Worm (Caenorhabditis elegans): ENCODE measurements around the gene C49F8.15.
A peak's percentile ranks its signal among the peaks of the same experiment; 100 is the strongest.

C49F8.15 gene

ce11 chrX:13349230-13350122 is 12.9 kb downstream of the C49F8.15 start (continued):
- TF ChIP-seq aha-1 (tag; optimal IDR thresholded peaks at IDR 0.05) = no peak
- peak; percentile 3 for TF ChIP-seq skn-1 (tag; optimal IDR thresholded peaks at IDR 0.05)
- TF ChIP-seq zip-4 (GFP tag; optimal IDR thresholded peaks at IDR 0.05) = no peak
- no peak for TF ChIP-seq hlh-4 (tag; optimal IDR thresholded peaks at IDR 0.05)
- peak; percentile 23 for TF ChIP-seq nhr-85 (tag)
- TF ChIP-seq efl-1 (optimal IDR thresholded peaks at IDR 0.05) = no peak
- TF ChIP-seq efl-1 (GFP tag; optimal IDR thresholded peaks at IDR 0.05 in 1 of 2) = peak in 1 of 2 experiments; percentile 67
- TF ChIP-seq ceh-8 (GFP tag; optimal IDR thresholded peaks at IDR 0.05) = no peak
- TF ChIP-seq mab-9 (GFP tag; IDR thresholded peaks at IDR 0.05) = no peak
- TF ChIP-seq unc-30 (tag; optimal IDR thresholded peaks at IDR 0.05) = no peak
- TF ChIP-seq blmp-1 (tag; optimal IDR thresholded peaks at IDR 0.05) = no peak
- TF ChIP-seq nhr-47 (tag; optimal IDR thresholded peaks at IDR 0.05) = peak; percentile 66
- TF ChIP-seq nhr-84 (tag; optimal IDR thresholded peaks at IDR 0.05) = no peak
- peak; percentile 80 for TF ChIP-seq ztf-4 (tag; optimal IDR thresholded peaks at IDR 0.05)
- peak; percentile 52 for TF ChIP-seq nhr-20 (tag; optimal IDR thresholded peaks at IDR 0.05)
- no peak for TF ChIP-seq jun-1 (tag; optimal IDR thresholded peaks at IDR 0.05)
- no peak for TF ChIP-seq efl-3 (GFP tag; optimal IDR thresholded peaks at IDR 0.05)
- no peak for TF ChIP-seq egl-27 (tag; optimal IDR thresholded peaks at IDR 0.05)
- TF ChIP-seq unc-98 (GFP tag; IDR thresholded peaks at IDR 0.05) = no peak
- no peak for TF ChIP-seq vab-15 (tag; optimal IDR thresholded peaks at IDR 0.05)
- peak; percentile 7 for TF ChIP-seq swsn-7 (tag; optimal IDR thresholded peaks at IDR 0.05)
- TF ChIP-seq tbx-2 (tag; optimal IDR thresholded peaks at IDR 0.05) = peak; percentile 56
- no peak for TF ChIP-seq ces-1 (GFP tag; optimal IDR thresholded peaks at IDR 0.05)
- TF ChIP-seq sup-37 (GFP tag; optimal IDR thresholded peaks at IDR 0.05) = peak; percentile 8

DNA sequence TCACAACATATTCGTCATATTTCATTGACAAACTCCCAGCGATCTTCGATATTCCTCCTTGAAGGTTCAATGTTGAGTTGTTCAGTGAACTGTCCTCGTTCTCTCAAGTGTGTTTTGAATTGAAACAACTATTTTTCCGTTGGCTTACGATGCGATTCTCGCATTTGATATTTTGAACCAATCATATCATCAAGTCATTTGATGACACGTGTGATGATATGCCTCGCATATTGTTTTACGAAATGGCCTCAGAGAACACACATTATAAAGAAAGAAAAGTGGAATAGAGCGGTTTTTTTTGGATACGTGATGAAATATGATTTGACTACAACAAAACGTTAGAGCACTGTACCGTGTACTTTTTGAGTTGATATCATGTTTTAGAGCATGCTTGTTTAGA is 14.0 kb downstream of the C49F8.15 start:
- TF ChIP-seq elt-3 (tag; optimal IDR thresholded peaks at IDR 0.05) = peak in 5 of 6 experiments; percentile 22 to 96 (median 69)
- peak; percentile 71 for TF ChIP-seq blmp-1 (tag; optimal IDR thresholded peaks at IDR 0.05)
- TF ChIP-seq snu-23 (GFP tag; optimal IDR thresholded peaks at IDR 0.05) = peak; percentile 86
- TF ChIP-seq xbp-1 (tag; optimal IDR thresholded peaks at IDR 0.05) = peak; percentile 20
- TF ChIP-seq mep-1 (tag; optimal IDR thresholded peaks at IDR 0.05) = no peak
- TF ChIP-seq ets-5 (GFP tag; IDR thresholded peaks at IDR 0.05) = no peak
- TF ChIP-seq sup-37 (GFP tag; optimal IDR thresholded peaks at IDR 0.05) = no peak
- TF ChIP-seq ceh-8 (GFP tag; optimal IDR thresholded peaks at IDR 0.05) = no peak
- TF ChIP-seq ztf-4 (tag; optimal IDR thresholded peaks at IDR 0.05) = peak; percentile 7
- TF ChIP-seq Y116A8C.19 (tag; optimal IDR thresholded peaks at IDR 0.05; ENCODE audit: borderline replicate concordance) = no peak
- no peak for TF ChIP-seq pqm-1 (tag; optimal IDR thresholded peaks at IDR 0.05)
- TF ChIP-seq fkh-4 (tag; optimal IDR thresholded peaks at IDR 0.05; ENCODE audit: borderline replicate concordance) = no peak
- TF ChIP-seq nhr-20 (tag; optimal IDR thresholded peaks at IDR 0.05) = peak; percentile 91
- peak; percentile 91 for TF ChIP-seq nhr-85 (tag)
- peak; percentile 62 for TF ChIP-seq nhr-47 (tag; optimal IDR thresholded peaks at IDR 0.05)
- peak; percentile 84 for TF ChIP-seq nhr-90 (tag; optimal IDR thresholded peaks at IDR 0.05; ENCODE audit: poor library complexity)
- peak; percentile 11 for TF ChIP-seq rnt-1 (tag; optimal IDR thresholded peaks at IDR 0.05)
- peak; percentile 54 for TF ChIP-seq grh-1 (GFP tag; IDR thresholded peaks at IDR 0.05)
- TF ChIP-seq skn-1 (tag; optimal IDR thresholded peaks at IDR 0.05) = peak; percentile 67
- peak; percentile 94 for TF ChIP-seq nhr-71 (tag; optimal IDR thresholded peaks at IDR 0.05)
- no peak for TF ChIP-seq fos-1 (tag; optimal IDR thresholded peaks at IDR 0.05)
- peak; percentile 64 for TF ChIP-seq C16A3.4 (tag; optimal IDR thresholded peaks at IDR 0.05)
- peak; percentile 77 for TF ChIP-seq lin-14 (GFP tag; optimal IDR thresholded peaks at IDR 0.05)
- TF ChIP-seq nhr-19 (GFP tag; conservative IDR thresholded peaks at IDR 0.05) = peak; percentile 97
- no peak for TF ChIP-seq hlh-4 (tag; optimal IDR thresholded peaks at IDR 0.05)
- peak; percentile 33 for TF ChIP-seq lin-13 (GFP tag; optimal IDR thresholded peaks at IDR 0.05)
- peak; percentile 59 for TF ChIP-seq elt-2 (tag; optimal IDR thresholded peaks at IDR 0.05)
- no peak for TF ChIP-seq C34B4.2 (tag; optimal IDR thresholded peaks at IDR 0.05)
- TF ChIP-seq lsy-2 (tag; optimal IDR thresholded peaks at IDR 0.05) = peak; percentile 35 to 44
- TF ChIP-seq unc-130 (tag; optimal IDR thresholded peaks at IDR 0.05) = peak; percentile 6
- TF ChIP-seq mdl-1 (tag; optimal IDR thresholded peaks at IDR 0.05) = peak in 1 of 2 experiments; percentile 87
- peak in 1 of 2 experiments; percentile 80 for TF ChIP-seq lin-35 (GFP tag; optimal IDR thresholded peaks at IDR 0.05)
- TF ChIP-seq unc-30 (tag; optimal IDR thresholded peaks at IDR 0.05) = no peak
- peak; percentile 25 for TF ChIP-seq lir-3 (tag; optimal IDR thresholded peaks at IDR 0.05; ENCODE audit: poor library complexity)
